Worm (Caenorhabditis elegans) whole organism, L4/young adult: ENCODE results near the gene fut-8.

Source experiments
- W03F9.2 ChIP-seq: fragments of 150-350 bp; optimal IDR thresholded peaks from 2 replicates; lab custom pipeline; 2014; ENCODE audit warnings: missing biosample characterization, missing genetic modification characterization
- dao-5 ChIP-seq: sonication (generic microtip); optimal IDR thresholded peaks from 2 replicates; lab custom pipeline; 2016; ENCODE audit warnings: missing genotype, missing genetic modification characterization, moderate library complexity, missing compliant biosample characterization
- him-1 ChIP-seq: sonication (generic microtip); optimal IDR thresholded peaks from 2 replicates; lab custom pipeline; 2016; ENCODE audit warnings: missing genotype, missing genetic modification reagents, missing genetic modification characterization, missing compliant biosample characterization

Gene fut-8

ce11 chrV:5963696-5964095 lies 26.6 kb downstream of the fut-8 start, which contains the start of gene pcm-1:
pcm-1 (minus strand) TSS chrV:5963882.
- TF ChIP-seq him-1 (tag; lab: Kevin White, UChicago) = no peak
- no peak for TF ChIP-seq W03F9.2 (tag; lab: Kevin White, UChicago)
- TF ChIP-seq dao-5 (tag; lab: Kevin White, UChicago) = no peak

DNA sequence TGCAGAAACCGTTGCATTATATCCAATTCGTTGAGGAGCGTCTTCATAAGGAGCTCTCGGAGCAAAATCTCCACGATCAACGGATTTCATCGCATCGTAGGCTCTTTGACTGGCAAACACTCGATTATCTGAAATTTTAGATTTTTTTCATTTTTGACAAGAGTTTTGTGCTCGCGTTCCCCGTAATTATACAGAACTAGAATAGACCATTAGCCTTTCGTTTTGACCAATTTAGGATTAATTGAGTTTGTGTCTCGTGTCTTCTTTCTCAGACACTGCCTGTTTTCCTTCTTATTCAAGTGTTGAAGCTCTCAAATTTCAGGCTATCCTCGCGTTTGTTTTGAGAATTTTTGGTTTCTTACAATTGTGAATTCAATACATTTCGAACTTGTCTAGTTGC lies 27.2 kb downstream of the fut-8 start:
- no peak for TF ChIP-seq W03F9.2 (tag; lab: Kevin White, UChicago)
- no peak for TF ChIP-seq him-1 (tag; lab: Kevin White, UChicago)
- TF ChIP-seq dao-5 (tag; lab: Kevin White, UChicago) = no peak

DNA sequence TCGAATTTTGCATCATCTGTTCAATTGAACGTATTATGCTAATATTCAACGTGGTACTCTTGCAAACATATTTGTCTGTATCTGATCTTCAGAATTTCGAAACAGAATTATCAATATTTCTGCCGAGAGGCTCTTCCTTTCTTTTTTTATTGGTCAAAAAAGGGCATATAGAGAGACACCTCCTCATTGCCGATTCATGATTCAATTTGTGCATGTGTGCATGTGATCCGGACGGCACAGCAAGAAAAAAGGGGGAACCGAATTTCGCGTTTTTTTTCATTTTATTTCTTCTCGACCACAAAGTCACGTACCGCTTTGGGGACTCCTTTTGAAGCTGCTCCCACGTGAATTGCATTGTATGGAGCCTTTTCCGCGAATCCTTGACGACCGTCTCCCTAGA lies 28.8 kb downstream of the fut-8 start, which contains the start of gene mcp-1:
TSS of gene mcp-1 (plus strand) at position 292 of the 400 bp plus-strand sequence.
- no peak for TF ChIP-seq W03F9.2 (tag; lab: Kevin White, UChicago)
- TF ChIP-seq him-1 (tag; lab: Kevin White, UChicago) = no peak
- no peak for TF ChIP-seq dao-5 (tag; lab: Kevin White, UChicago)

DNA sequence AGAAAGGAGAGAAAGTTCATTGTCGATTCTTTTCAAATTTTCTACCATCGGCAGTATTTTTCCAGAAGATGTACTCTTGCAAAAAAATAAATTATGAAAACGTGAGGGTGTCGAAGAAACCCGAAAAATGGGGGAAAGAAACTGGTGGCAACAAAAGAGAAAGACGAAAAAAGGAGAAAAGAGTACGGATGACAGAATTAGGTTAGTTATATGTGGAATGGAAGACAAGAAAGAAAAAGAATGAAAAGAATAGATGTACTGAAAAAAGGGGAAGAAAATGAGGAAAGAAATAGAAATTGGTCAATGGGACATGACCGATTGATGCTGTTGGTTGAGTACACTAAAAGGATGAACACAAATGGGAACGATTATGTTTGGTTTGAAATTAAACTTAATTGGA lies 34.7 kb downstream of the fut-8 start:
- TF ChIP-seq him-1 (tag; lab: Kevin White, UChicago) (no peak), dao-5 (tag; lab: Kevin White, UChicago) (no peak), W03F9.2 (tag; lab: Kevin White, UChicago) (no peak)

ce11 chrV:5954747-5955146 lies 35.5 kb downstream of the fut-8 start, which contains the start of gene M03F8.6:
M03F8.6 (minus strand) TSS chrV:5954847.
- no peak for TF ChIP-seq W03F9.2 (tag; lab: Kevin White, UChicago)
- TF ChIP-seq him-1 (tag; lab: Kevin White, UChicago) = no peak
- TF ChIP-seq dao-5 (tag; lab: Kevin White, UChicago) = no peak

DNA sequence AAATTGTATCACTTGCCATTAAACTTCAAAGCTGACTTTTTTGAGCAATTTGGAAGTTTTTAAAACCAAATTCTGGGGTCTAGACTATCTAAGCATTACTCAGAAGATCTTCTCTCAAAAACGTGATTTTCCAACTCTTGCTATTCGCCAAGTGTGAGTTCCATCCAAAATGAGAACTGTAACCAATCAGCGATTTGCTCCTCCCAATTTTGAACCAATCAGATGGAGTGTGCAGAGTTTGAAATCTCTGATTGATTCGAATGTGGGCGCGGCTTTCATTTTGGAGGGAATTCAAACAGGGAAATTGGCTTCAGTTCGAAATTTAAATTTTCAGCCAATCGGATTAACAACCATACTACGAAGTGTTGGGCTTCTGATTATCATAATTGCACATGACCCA lies 37.2 kb downstream of the fut-8 start:
- TF ChIP-seq him-1 (tag; lab: Kevin White, UChicago) (no peak), dao-5 (tag; lab: Kevin White, UChicago) (no peak), W03F9.2 (tag; lab: Kevin White, UChicago) (no peak)

DNA sequence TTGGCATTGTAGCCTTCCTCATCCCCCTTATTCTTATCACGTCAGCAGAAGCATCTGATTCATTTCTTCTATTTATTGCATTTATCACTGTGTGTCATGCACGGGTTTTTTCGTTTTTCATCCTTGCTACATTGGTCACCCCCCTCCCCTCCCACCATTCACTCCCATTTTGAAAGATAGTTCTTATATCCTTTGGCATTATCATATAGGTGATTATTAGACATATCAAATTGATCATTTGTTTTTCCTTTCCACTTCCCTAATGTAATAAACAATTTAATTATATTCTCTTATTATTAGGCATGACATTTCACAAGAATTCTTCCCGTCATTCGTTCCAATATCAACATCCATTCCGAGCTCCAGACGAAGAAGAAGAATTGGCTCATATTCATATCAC lies 39.1 kb downstream of the fut-8 start, which contains the start of gene M03F8.1:
TSS of gene M03F8.1 (plus strand) at position 301 of the 400 bp plus-strand sequence.
- no peak for TF ChIP-seq W03F9.2 (tag; lab: Kevin White, UChicago)
- TF ChIP-seq him-1 (tag; lab: Kevin White, UChicago) = no peak
- no peak for TF ChIP-seq dao-5 (tag; lab: Kevin White, UChicago)

- TF ChIP-seq W03F9.2 (tag; lab: Kevin White, UChicago) = no peak
Observed at ce11 chrV:5949674-5950149, 40.6 kb downstream of the fut-8 start.

DNA sequence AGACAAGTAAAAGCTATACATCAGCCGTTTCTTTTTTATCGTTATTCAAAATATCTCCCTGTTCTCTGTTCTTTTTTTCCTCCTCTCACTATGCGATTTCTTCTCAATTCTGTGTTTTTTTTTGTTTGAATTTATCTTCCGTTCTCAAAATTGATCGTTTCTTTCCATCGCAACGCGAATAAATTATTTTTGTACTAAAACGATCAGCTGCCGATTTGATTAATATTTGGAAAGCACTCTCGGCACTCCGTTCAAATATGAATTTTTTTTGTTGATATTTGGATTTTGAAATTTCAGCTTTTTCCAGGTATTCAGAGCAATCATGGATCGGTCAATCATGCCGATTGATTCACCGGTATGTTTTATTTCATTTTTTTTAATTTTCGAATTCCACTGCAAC lies 47.1 kb downstream of the fut-8 start, which contains the start of gene pst-1:
TSS of gene pst-1 (plus strand) at position 301 of the 400 bp plus-strand sequence.
- TF ChIP-seq W03F9.2 (tag; lab: Kevin White, UChicago) (no peak), dao-5 (tag; lab: Kevin White, UChicago) (no peak), him-1 (tag; lab: Kevin White, UChicago) (no peak)

- no peak for TF ChIP-seq him-1 (tag; lab: Kevin White, UChicago)
- no peak for TF ChIP-seq dao-5 (tag; lab: Kevin White, UChicago)
- TF ChIP-seq W03F9.2 (tag; lab: Kevin White, UChicago) = no peak
Observed at ce11 chrV:5939503-5940072, 50.7 kb downstream of the fut-8 start, which contains the start of gene syf-3. syf-3 (plus strand) TSS chrV:5940022.
